Fruit fly (Drosophila melanogaster): ENCODE results near the gene Ac3.

DNA sequence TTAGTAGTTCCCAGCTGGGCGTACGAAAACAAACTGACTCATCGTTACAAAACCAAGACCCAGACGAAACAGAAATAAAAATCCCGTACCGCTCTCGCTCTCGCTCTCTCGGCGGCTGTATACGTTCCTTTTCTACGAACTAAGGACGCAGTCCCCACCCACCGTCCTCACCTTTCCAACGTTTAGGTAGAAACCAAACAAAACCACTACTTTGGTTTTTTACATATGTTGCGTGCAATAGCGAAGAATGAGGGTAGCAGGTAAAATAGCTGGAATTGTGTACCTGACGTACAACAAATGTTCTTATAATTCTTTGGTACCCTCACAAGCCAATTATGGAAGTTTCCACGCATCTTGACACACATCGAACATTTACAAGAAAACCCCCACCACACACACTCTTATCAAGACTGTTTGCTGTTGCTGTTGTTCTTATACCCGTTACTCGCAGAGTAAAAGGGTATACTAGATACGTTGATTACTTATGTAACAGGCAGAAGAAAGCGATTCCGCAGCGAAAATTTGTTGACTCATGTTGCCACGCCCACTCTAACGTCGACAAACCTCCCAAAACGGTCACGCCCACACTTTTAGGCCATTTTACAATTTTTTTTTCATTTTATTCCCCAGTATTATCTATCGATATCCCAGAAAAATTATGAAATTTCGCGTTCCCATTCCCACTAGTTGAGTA, 13.5 kb upstream of the Ac3 start:
- TF ChIP-seq Lpt (GFP tag; optimal IDR thresholded peaks at IDR 0.05) (no peak), Blimp-1 (GFP tag; optimal IDR thresholded peaks at IDR 0.05) (no peak), Gug (GFP tag; IDR thresholded peaks at IDR 0.05) (no peak), lz (GFP tag; optimal IDR thresholded peaks at IDR 0.05) (no peak), Met (GFP tag; optimal IDR thresholded peaks at IDR 0.05) (no peak)
